Worm (Caenorhabditis elegans) whole organism, mixed stage, embryonic: ENCODE data around the gene T08A11.1.

Experiments
- ceh-83 ChIP-seq: fragments of 200-800 bp; sonication (Bioruptor generic); optimal IDR thresholded peaks from 2 replicates; lab custom pipeline; 2018; ENCODE audit warnings: mild to moderate bottlenecking, missing genetic modification characterization, missing compliant biosample characterization
- cnd-1 ChIP-seq: fragments of 200-800 bp; sonication (Bioruptor generic); optimal IDR thresholded peaks from 2 replicates; lab custom pipeline; 2018; ENCODE audit warnings: mild to moderate bottlenecking, missing genetic modification characterization, missing compliant biosample characterization
- ham-2 ChIP-seq: fragments of 200-800 bp; sonication (Bioruptor generic); optimal IDR thresholded peaks from 2 replicates; lab custom pipeline; 2018; ENCODE audit warnings: mild to moderate bottlenecking, missing genetic modification characterization, missing compliant biosample characterization
- lsy-2 ChIP-seq: fragments of 150-350 bp; optimal IDR thresholded peaks from 2 replicates; lab custom pipeline; 2014; ENCODE audit warnings: missing biosample characterization, missing genetic modification characterization
- nhr-12 ChIP-seq: fragments of 150-350 bp; optimal IDR thresholded peaks from 2 replicates; lab custom pipeline; 2014; ENCODE audit warnings: missing biosample characterization, missing genetic modification characterization
- nhr-28 ChIP-seq: fragments of 150-350 bp; optimal IDR thresholded peaks from 2 replicates; lab custom pipeline; 2014; ENCODE audit warnings: missing biosample characterization, missing genetic modification characterization
- nhr-76 ChIP-seq: sonication (generic microtip); optimal IDR thresholded peaks from 2 replicates; lab custom pipeline; 2017; ENCODE audit warnings: missing biosample characterization, missing genetic modification characterization
- pha-4 ChIP-seq: fragments of 150-350 bp; optimal IDR thresholded peaks from 2 replicates; lab custom pipeline; 2018; ENCODE audit warnings: missing biosample characterization, missing genetic modification reagents, missing genetic modification characterization
- tbx-8 ChIP-seq: fragments of 200-800 bp; sonication (Bioruptor generic); optimal IDR thresholded peaks from 2 replicates; lab custom pipeline; 2018; ENCODE audit warnings: mild to moderate bottlenecking, missing genetic modification characterization, moderate library complexity, missing compliant biosample characterization
- unc-39 ChIP-seq: fragments of 150-350 bp; optimal IDR thresholded peaks from 2 replicates; lab custom pipeline; 2014; ENCODE audit warnings: missing biosample characterization, missing genetic modification characterization
- unc-62 ChIP-seq: fragments of 150-350 bp; optimal IDR thresholded peaks from 2 replicates; lab custom pipeline; 2014; ENCODE audit warnings: missing biosample characterization, missing genetic modification reagents, missing genetic modification characterization

ce11 chrIII:4209188-4209587 lies 53.8 kb downstream of the T08A11.1 start, which contains the start of gene phlp-2:
- TF ChIP-seq nhr-76 (tag; lab: Kevin White, UChicago) = no peak
- no peak for TF ChIP-seq lsy-2 (tag; lab: Kevin White, UChicago)
- TF ChIP-seq pha-4 (tag; lab: Kevin White, UChicago) = no peak
- no peak for TF ChIP-seq ham-2 (GFP tag; lab: Kevin White, UChicago)
- no peak for TF ChIP-seq nhr-28 (tag; lab: Kevin White, UChicago)
- TF ChIP-seq unc-62 (GFP tag; lab: Kevin White, UChicago) = no peak
- no peak for TF ChIP-seq cnd-1 (tag; lab: Kevin White, UChicago)
- TF ChIP-seq tbx-8 (GFP tag; lab: Kevin White, UChicago) = no peak
- no peak for TF ChIP-seq nhr-12 (tag; lab: Kevin White, UChicago)
- TF ChIP-seq unc-39 (tag; lab: Kevin White, UChicago) = no peak
- TF ChIP-seq ceh-83 (GFP tag; lab: Kevin White, UChicago) = no peak
